Worm (Caenorhabditis elegans): ENCODE measurements around the gene C42D8.9.

Gene C42D8.9

ce11 chrX:5120196-5120595 is 13.4 kb upstream of the C42D8.9 start:
- TF ChIP-seq pha-2 (tag; optimal IDR thresholded peaks at IDR 0.05) (no peak), dve-1 (tag; optimal IDR thresholded peaks at IDR 0.05) (no peak), ceh-34 (tag; optimal IDR thresholded peaks at IDR 0.05) (peak; percentile 56), tbx-2 (tag; optimal IDR thresholded peaks at IDR 0.05) (no peak), gmeb-2 (tag; optimal IDR thresholded peaks at IDR 0.05) (no peak)

- TF ChIP-seq sox-4 (tag; optimal IDR thresholded peaks at IDR 0.05), result no peak
- TF ChIP-seq che-1 (tag; optimal IDR thresholded peaks at IDR 0.05), result no peak
- TF ChIP-seq T23F11.4 (GFP tag; optimal IDR thresholded peaks at IDR 0.05), result no peak
- no peak for TF ChIP-seq ceh-2 (tag; optimal IDR thresholded peaks at IDR 0.05)
- no peak for TF ChIP-seq ceh-22 (tag; optimal IDR thresholded peaks at IDR 0.05)
- TF ChIP-seq pqm-1 (tag; optimal IDR thresholded peaks at IDR 0.05), result no peak
- TF ChIP-seq ceh-34 (tag; optimal IDR thresholded peaks at IDR 0.05), result no peak
- TF ChIP-seq lin-11 (tag; optimal IDR thresholded peaks at IDR 0.05), result no peak
- TF ChIP-seq ahr-1 (tag; optimal IDR thresholded peaks at IDR 0.05), result no peak
- TF ChIP-seq pros-1 (tag; optimal IDR thresholded peaks at IDR 0.05), result no peak
- no peak for TF ChIP-seq pag-3 (tag; optimal IDR thresholded peaks at IDR 0.05; ENCODE audit: borderline replicate concordance)
- no peak for TF ChIP-seq hlh-6 (tag; optimal IDR thresholded peaks at IDR 0.05)
- no peak for TF ChIP-seq dve-1 (tag; optimal IDR thresholded peaks at IDR 0.05)
- no peak for TF ChIP-seq fkh-6 (tag; optimal IDR thresholded peaks at IDR 0.05)
- no peak for TF ChIP-seq odd-2 (tag; optimal IDR thresholded peaks at IDR 0.05)
- no peak for TF ChIP-seq K02D7.2 (tag; optimal IDR thresholded peaks at IDR 0.05)
Measured at ce11 chrX:5119686-5120085, 12.8 kb upstream of the C42D8.9 start.

ce11 chrX:5119246-5119645 is 12.4 kb upstream of the C42D8.9 start:
- TF ChIP-seq unc-55 (GFP tag; optimal IDR thresholded peaks at IDR 0.05) (no peak), F13H6.1 (tag; optimal IDR thresholded peaks at IDR 0.05) (peak; percentile 13), ceh-9 (tag; optimal IDR thresholded peaks at IDR 0.05) (no peak), pha-2 (tag; optimal IDR thresholded peaks at IDR 0.05) (no peak), ets-4 (tag; optimal IDR thresholded peaks at IDR 0.05) (no peak), hlh-15 (tag; optimal IDR thresholded peaks at IDR 0.05) (no peak), ref-2 (tag; optimal IDR thresholded peaks at IDR 0.05) (no peak), pros-1 (tag; optimal IDR thresholded peaks at IDR 0.05) (no peak), fax-1 (tag; optimal IDR thresholded peaks at IDR 0.05) (no peak), nfya-1 (tag; optimal IDR thresholded peaks at IDR 0.05) (peak; percentile 59), C38D4.7 (GFP tag; optimal IDR thresholded peaks at IDR 0.05) (no peak), gmeb-2 (tag; optimal IDR thresholded peaks at IDR 0.05) (no peak), ceh-31 (tag; optimal IDR thresholded peaks at IDR 0.05) (peak; percentile 45), lim-6 (tag; optimal IDR thresholded peaks at IDR 0.05) (no peak), nhr-232 (tag; optimal IDR thresholded peaks at IDR 0.05) (no peak), rnt-1 (tag; optimal IDR thresholded peaks at IDR 0.05) (peak; percentile 81), ceh-34 (tag; optimal IDR thresholded peaks at IDR 0.05) (peak; percentile 25)

- no peak for TF ChIP-seq F13H6.1 (tag; optimal IDR thresholded peaks at IDR 0.05)
- peak; percentile 99 for TF ChIP-seq unc-42 (tag; optimal IDR thresholded peaks at IDR 0.05)
Measured at ce11 chrX:5117571-5117970, 10.7 kb upstream of the C42D8.9 start.

ce11 chrX:5116816-5117459 is 10.1 kb upstream of the C42D8.9 start, which contains the start of gene apl-1:
Gene apl-1, minus strand, starts transcription at chrX:5116866.
- TF ChIP-seq ztf-16 (tag; optimal IDR thresholded peaks at IDR 0.05), result no peak
- no peak for TF ChIP-seq unc-86 (tag; optimal IDR thresholded peaks at IDR 0.05)
- no peak for TF ChIP-seq fax-1 (tag; optimal IDR thresholded peaks at IDR 0.05)
- no peak for TF ChIP-seq sox-4 (tag; optimal IDR thresholded peaks at IDR 0.05)
- TF ChIP-seq nfya-1 (tag; optimal IDR thresholded peaks at IDR 0.05), result no peak
- TF ChIP-seq nhr-11 (tag; optimal IDR thresholded peaks at IDR 0.05), result no peak
- no peak for TF ChIP-seq pha-4 (tag; optimal IDR thresholded peaks at IDR 0.05)
- no peak for TF ChIP-seq K09A11.1 (tag; optimal IDR thresholded peaks at IDR 0.05; ENCODE audit: insufficient read depth)
- no peak for TF ChIP-seq T23F11.4 (GFP tag; optimal IDR thresholded peaks at IDR 0.05)
- no peak for TF ChIP-seq madf-2 (tag; optimal IDR thresholded peaks at IDR 0.05)
- TF ChIP-seq nhr-232 (tag; optimal IDR thresholded peaks at IDR 0.05), result no peak
